Worm (Caenorhabditis elegans): Measurements from ENCODE around the gene asd-1.

Gene asd-1

DNA sequence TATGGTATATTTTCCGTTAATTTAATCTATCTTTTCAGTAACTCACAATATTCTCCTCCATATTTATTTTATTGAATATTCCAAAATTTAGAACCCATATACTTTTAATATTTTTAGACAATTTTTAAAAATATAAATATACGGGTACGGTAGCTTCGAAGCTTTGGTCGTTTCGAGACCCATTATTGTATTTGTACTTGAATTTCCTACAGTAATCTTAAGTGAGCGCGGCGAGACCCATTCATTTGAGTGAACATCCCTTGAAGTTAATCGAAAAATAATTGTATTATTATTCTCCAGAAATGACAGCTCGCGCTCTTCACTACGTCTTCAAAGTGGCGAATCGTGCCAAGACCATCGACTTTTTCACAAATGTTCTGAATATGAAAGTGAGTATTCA, 43.8 kb upstream of the asd-1 start, which contains the start of gene glod-4:
Gene glod-4, plus strand, starts transcription at position 301 of the 400 bp plus-strand sequence.
- no peak for TF ChIP-seq ztf-1 (GFP tag; conservative IDR thresholded peaks at IDR 0.05)
- TF ChIP-seq nhr-129 (tag; optimal IDR thresholded peaks at IDR 0.05), result no peak
- no peak for TF ChIP-seq unc-39 (tag; optimal IDR thresholded peaks at IDR 0.05)
- no peak for TF ChIP-seq R02D3.7 (tag; optimal IDR thresholded peaks at IDR 0.05)
- no peak for TF ChIP-seq fos-1 (tag; optimal IDR thresholded peaks at IDR 0.05)
- no peak for TF ChIP-seq F13H6.1 (tag; optimal IDR thresholded peaks at IDR 0.05)
- TF ChIP-seq gmeb-1 (tag; optimal IDR thresholded peaks at IDR 0.05), result no peak
- no peak for TF ChIP-seq nhr-77 (tag; optimal IDR thresholded peaks at IDR 0.05)
- TF ChIP-seq ceh-82 (tag; optimal IDR thresholded peaks at IDR 0.05), result no peak

DNA sequence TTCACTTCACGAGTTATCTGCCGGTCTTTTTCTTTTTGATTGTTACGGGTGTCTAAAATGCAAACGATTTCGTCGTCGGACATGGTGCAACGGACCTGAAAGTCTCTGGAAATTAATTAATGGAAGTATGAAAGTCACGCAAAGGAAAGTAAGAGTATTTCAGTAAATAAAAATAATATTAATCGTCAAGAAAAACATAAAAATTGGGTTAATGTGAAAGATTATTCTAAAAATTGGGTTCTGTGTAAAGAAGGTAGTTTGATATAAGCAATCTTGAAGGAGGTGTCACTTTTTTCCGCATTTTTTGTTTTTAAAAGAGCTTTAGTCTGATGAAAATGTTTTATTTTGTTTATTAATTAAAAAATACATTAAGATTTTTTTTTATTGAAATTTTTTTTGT, 39.8 kb upstream of the asd-1 start, which contains the start of gene C16C10.9:
Gene C16C10.9, minus strand, starts transcription at position 101 of the 400 bp plus-strand sequence.
- TF ChIP-seq zag-1 (tag; optimal IDR thresholded peaks at IDR 0.05) (no peak), fos-1 (tag; optimal IDR thresholded peaks at IDR 0.05) (no peak), R02D3.7 (tag; optimal IDR thresholded peaks at IDR 0.05) (no peak), unc-62 (GFP tag; optimal IDR thresholded peaks at IDR 0.05) (no peak), alr-1 (tag; optimal IDR thresholded peaks at IDR 0.05) (no peak), nhr-23 (tag; optimal IDR thresholded peaks at IDR 0.05) (no peak), nhr-10 (tag; optimal IDR thresholded peaks at IDR 0.05) (no peak), ama-1 (optimal IDR thresholded peaks at IDR 0.05) (no peak), unc-55 (GFP tag; optimal IDR thresholded peaks at IDR 0.05) (no peak), mbf-1 (tag; optimal IDR thresholded peaks at IDR 0.05) (no peak), ztf-1 (GFP tag; conservative IDR thresholded peaks at IDR 0.05) (no peak), mab-5 (tag; optimal IDR thresholded peaks at IDR 0.05) (no peak), lin-13 (GFP tag; optimal IDR thresholded peaks at IDR 0.05) (no peak)

DNA sequence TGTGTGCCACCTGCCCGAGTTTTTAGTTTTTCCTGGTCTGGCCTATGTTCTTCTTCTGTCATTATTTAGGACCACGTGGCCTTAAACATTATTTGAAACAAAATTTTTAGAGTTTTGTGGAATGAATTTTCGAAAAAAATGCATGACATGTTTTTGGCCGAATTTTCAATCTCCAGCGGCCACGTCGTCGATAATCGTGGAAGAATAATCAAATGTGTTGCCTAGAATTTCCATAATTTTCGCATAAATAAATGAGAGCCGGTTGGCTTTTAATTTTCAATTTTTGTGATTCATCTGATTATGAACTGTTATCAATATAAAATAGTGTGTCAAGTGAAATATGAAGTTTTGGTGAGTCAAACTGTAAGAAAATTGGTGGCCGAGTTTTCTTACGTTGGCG, 36.1 kb upstream of the asd-1 start, which contains the start of gene C01G12.16:
Gene C01G12.16, plus strand, starts transcription at position 301 of the 400 bp plus-strand sequence.
- TF ChIP-seq lsy-2 (tag; optimal IDR thresholded peaks at IDR 0.05) (no peak), ZK546.5 (tag; optimal IDR thresholded peaks at IDR 0.05) (no peak), nhr-11 (tag; optimal IDR thresholded peaks at IDR 0.05) (no peak), mdl-1 (tag; optimal IDR thresholded peaks at IDR 0.05) (no peak), fos-1 (tag; optimal IDR thresholded peaks at IDR 0.05) (no peak), lin-13 (GFP tag; optimal IDR thresholded peaks at IDR 0.05) (no peak), dmd-4 (tag; optimal IDR thresholded peaks at IDR 0.05) (no peak), elt-1 (tag; optimal IDR thresholded peaks at IDR 0.05) (no peak), nhr-23 (tag; optimal IDR thresholded peaks at IDR 0.05) (no peak), mab-5 (tag; optimal IDR thresholded peaks at IDR 0.05) (no peak), nhr-21 (tag; optimal IDR thresholded peaks at IDR 0.05) (no peak), Y55F3AM.14 (GFP tag; optimal IDR thresholded peaks at IDR 0.05) (no peak), zag-1 (tag; optimal IDR thresholded peaks at IDR 0.05) (no peak), peb-1 (tag; optimal IDR thresholded peaks at IDR 0.05) (no peak), skn-1 (tag; optimal IDR thresholded peaks at IDR 0.05) (no peak), ztf-11 (tag; optimal IDR thresholded peaks at IDR 0.05) (no peak), ceh-82 (tag; optimal IDR thresholded peaks at IDR 0.05) (no peak), unc-62 (GFP tag; optimal IDR thresholded peaks at IDR 0.05) (no peak), egl-27 (tag; optimal IDR thresholded peaks at IDR 0.05) (no peak)

DNA sequence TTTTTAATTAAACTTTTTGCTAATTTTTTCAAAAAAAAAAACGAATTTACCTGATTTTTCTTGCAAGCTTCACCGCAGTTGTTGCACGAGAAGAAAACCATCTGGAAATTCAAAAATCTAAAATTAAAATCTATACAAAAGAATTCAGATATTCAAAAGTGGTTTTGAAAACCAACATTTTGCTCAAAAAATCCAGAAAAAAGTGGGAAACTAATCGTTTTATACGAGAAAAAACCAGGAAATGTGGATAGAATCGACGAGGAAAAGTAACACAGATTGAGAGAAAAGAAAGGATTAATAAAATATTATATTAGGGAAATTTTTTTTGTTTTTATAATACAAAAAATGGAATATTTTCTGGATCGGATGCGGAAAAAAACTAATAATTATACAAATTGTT, 33.0 kb upstream of the asd-1 start, which contains the start of gene C16C10.8:
Gene C16C10.8, minus strand, starts transcription at position 101 of the 400 bp plus-strand sequence.
- no peak for TF ChIP-seq snpc-4 (tag; optimal IDR thresholded peaks at IDR 0.05)

DNA sequence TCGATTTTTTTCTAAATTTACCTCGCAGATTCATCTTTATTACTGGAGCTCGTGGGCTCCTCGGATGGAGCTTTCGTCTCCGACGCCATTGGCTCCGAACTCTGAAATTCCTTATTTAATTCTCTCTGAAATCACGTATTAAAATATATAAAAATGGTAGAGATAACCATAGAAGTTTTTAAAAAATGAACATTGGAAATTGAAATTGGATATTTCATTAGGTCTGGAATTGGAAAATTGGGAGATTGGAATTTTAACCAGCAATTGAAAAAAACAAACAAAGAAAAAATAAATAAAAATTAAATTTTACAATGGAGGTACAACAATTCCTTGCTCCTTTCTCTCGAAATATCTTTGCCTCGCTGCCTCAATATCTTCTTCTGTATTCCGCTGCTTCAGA, 30.3 kb upstream of the asd-1 start, which contains the start of gene rnf-5:
Gene rnf-5, minus strand, starts transcription at position 101 of the 400 bp plus-strand sequence.
- TF ChIP-seq sma-3 (GFP tag; optimal IDR thresholded peaks at IDR 0.05), result no peak
- no peak for TF ChIP-seq gmeb-1 (tag; optimal IDR thresholded peaks at IDR 0.05)
- no peak for TF ChIP-seq lin-11 (tag; optimal IDR thresholded peaks at IDR 0.05)

DNA sequence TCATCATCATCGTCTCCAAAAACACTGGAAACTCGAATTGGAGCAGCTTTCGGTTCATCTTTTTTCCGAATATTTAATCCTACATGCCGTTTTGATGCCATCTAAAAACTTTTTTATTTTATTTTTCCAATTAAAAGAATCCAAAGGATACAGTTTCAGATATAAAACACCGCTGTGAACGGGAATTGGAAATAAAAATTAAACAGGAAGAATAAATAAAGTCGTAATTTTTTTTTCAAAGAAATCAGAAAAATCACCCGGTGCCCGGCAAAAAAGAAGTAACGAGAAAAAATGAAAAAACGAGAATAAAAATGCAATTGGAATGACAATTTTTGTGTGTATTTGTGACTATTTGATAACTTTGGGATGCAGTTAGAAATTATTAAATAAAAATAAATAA, 28.4 kb upstream of the asd-1 start, which contains the start of gene ccdc-55:
Gene ccdc-55, minus strand, starts transcription at position 101 of the 400 bp plus-strand sequence.
- no peak for TF ChIP-seq peb-1 (tag; optimal IDR thresholded peaks at IDR 0.05)
- TF ChIP-seq ama-1 (optimal IDR thresholded peaks at IDR 0.05), result no peak
- TF ChIP-seq alr-1 (tag; optimal IDR thresholded peaks at IDR 0.05), result no peak
- TF ChIP-seq ztf-1 (GFP tag; conservative IDR thresholded peaks at IDR 0.05), result no peak
- TF ChIP-seq nhr-77 (tag; optimal IDR thresholded peaks at IDR 0.05), result no peak
- no peak for TF ChIP-seq unc-39 (tag; optimal IDR thresholded peaks at IDR 0.05)
- TF ChIP-seq fos-1 (tag; optimal IDR thresholded peaks at IDR 0.05), result no peak
- no peak for TF ChIP-seq unc-62 (GFP tag; optimal IDR thresholded peaks at IDR 0.05)
- TF ChIP-seq sem-4 (tag; optimal IDR thresholded peaks at IDR 0.05), result no peak
